Worm (Caenorhabditis elegans): ENCODE results near the gene unc-130.

Gene unc-130

DNA sequence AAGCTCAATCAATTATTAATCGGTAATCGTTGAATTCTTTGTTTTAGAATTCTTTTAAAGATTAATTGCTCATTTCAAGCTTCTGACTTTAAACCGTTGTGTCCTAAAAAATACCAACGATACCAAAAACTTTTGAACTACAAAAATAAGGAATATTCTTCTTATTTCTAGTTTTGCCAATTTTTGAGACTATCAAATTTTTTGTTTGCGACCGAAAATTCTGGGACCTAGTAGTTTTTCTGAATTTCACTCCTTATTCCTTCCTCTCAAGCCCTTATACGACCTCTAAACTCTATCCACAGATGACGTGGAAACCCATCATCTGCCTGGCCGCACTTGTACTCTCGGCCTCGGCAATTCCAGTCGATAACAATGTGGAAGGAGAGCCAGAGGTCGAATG, 12.9 kb upstream of the unc-130 start, which contains the start of gene cut-1:
Gene cut-1, plus strand, starts transcription at position 301 of the 400 bp plus-strand sequence.
- TF ChIP-seq W03F9.2 (tag; optimal IDR thresholded peaks at IDR 0.05) = no peak

DNA sequence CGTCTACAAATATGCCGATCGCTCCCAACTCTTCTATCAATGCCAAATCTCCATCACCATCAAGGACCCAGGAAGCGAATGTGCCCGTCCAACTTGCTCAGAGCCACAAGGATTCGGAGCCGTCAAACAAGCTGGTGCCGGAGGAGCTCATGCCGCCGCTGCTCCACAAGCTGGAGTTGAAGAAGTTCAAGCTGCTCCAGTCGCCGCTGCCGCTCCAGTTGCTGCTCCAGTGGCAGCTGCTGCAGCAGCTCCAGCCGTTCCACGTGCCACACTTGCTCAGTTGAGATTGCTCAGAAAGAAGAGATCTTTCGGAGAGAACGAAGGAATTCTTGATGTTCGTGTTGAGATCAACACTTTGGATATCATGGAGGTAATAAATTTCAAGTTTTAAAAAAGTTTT, 10.9 kb upstream of the unc-130 start:
- no peak for TF ChIP-seq W03F9.2 (tag; optimal IDR thresholded peaks at IDR 0.05)
- TF ChIP-seq dao-5 (tag; optimal IDR thresholded peaks at IDR 0.05) = no peak
- no peak for TF ChIP-seq him-1 (tag; optimal IDR thresholded peaks at IDR 0.05)

DNA sequence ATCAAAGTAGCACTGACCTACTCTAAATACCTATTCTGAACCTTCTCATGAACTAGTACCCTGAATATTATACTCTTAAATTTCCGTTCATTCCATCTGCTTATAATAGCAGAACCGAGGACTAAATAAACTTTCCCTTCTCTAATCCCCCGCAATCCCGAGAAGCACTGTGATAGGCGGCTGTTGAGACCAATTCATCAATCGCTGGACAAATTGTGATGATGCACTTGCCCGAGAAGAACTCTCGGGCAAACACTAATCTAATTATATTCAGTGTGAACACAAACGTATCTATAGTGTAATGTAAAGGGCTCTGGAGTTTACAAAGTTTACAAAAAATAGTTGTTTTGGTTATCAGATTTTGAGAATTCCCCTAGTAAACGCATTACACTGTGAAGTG, 6.9 kb upstream of the unc-130 start:
- TF ChIP-seq W03F9.2 (tag; optimal IDR thresholded peaks at IDR 0.05) (no peak), him-1 (tag; optimal IDR thresholded peaks at IDR 0.05) (no peak), dao-5 (tag; optimal IDR thresholded peaks at IDR 0.05) (no peak)

DNA sequence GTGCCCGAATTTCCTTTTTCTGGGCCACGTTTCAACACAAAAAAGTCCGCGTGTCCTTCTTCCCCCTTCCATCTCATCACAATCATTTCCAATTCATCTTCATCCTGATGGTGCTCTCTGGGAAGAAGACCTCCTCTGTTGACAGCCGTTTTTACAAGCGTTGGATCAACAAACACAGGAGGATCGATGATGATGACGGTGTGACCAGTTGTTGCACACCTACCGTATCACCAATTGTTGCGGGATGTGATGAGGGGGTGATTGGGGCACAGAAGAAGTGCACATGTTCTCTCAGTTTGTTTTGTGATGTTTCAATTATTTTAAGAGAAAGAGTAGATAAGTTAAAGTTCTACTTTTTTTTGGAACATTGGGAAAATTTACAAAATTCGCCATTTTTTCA, 6.3 kb upstream of the unc-130 start:
- TF ChIP-seq dao-5 (tag; optimal IDR thresholded peaks at IDR 0.05) (no peak), W03F9.2 (tag; optimal IDR thresholded peaks at IDR 0.05) (no peak)

DNA sequence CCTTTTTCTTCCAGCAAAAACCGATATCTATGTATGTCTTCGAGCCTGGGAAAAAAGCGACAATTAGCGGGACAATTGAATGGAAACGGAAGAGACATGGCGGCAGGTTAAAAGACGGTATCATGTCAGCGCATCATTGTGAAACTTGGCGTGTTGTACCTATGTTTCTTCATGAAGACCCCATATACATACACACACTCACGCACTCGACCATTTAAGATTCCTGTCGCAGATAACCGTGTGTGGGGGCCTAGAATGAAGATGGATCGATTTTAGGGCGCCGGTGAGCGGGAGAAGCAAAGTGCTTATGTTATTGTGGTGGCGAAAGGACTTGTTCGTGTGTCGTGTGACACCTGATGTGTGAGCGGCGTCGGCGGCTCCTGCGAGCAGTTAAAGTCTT, 4.9 kb upstream of the unc-130 start:
- TF ChIP-seq W03F9.2 (tag; optimal IDR thresholded peaks at IDR 0.05) (no peak), dao-5 (tag; optimal IDR thresholded peaks at IDR 0.05) (no peak), him-1 (tag; optimal IDR thresholded peaks at IDR 0.05) (no peak)

DNA sequence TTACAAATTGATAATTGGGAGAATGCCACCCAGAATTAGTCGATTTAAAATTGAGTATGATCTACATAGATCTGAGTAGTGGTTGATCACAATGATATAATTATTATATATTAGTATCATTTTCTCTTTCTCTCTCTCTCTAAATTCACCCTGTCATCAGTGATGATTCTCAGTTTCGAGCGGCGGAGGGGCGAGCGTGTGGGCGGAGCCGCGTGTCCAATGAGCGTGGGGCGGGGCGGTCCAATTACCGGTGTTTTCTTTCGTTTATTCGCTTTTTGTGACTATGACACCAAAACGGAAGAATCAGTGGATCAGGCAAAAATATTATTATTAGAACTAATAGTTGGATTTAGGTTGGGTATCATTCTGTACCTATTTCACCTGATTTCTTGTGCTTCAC, 1.8 kb upstream of the unc-130 start:
- TF ChIP-seq him-1 (tag; optimal IDR thresholded peaks at IDR 0.05) (no peak), dao-5 (tag; optimal IDR thresholded peaks at IDR 0.05) (no peak), W03F9.2 (tag; optimal IDR thresholded peaks at IDR 0.05) (no peak)

DNA sequence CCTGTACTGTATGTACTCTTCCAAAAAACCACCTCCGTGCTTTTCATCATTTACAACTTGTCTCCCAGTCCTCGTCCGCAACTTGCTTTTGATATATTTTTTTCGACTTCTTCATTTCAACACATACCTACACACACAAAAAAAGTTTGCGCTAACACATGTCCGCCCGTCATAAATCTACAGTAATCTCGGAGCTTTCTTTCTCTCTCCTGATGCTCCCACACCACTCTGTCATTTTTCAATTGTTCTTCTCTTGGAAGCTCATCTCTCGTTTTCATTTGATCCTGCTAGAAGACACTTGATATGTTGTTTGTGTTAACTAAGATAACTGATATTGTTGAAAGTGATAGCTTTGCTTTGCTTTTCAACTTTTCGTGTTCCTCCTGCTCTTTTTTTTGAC, 589 bp upstream of the unc-130 start:
- TF ChIP-seq dao-5 (tag; optimal IDR thresholded peaks at IDR 0.05) (no peak), him-1 (tag; optimal IDR thresholded peaks at IDR 0.05) (no peak), W03F9.2 (tag; optimal IDR thresholded peaks at IDR 0.05) (no peak)

DNA sequence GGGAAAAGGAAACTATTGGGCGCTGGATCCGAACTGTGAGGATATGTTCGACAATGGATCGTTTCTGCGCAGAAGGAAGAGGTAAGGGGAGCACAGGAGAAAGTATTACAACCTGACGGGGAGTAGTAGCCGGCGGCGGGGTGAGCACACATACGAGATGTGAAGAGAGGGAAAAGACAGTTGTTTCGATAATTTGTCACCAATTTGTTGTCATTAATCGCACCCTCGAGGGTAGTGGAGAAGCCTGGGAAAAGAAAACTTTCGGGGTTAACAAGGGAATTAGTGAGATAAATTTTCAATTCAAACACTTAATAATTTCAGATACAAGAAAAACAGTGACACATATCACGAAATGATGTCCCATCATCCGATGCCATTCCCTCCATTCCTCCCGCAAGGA, 1.2 kb downstream of the unc-130 start:
- TF ChIP-seq him-1 (tag; optimal IDR thresholded peaks at IDR 0.05) (no peak), W03F9.2 (tag; optimal IDR thresholded peaks at IDR 0.05) (no peak), dao-5 (tag; optimal IDR thresholded peaks at IDR 0.05) (no peak)

DNA sequence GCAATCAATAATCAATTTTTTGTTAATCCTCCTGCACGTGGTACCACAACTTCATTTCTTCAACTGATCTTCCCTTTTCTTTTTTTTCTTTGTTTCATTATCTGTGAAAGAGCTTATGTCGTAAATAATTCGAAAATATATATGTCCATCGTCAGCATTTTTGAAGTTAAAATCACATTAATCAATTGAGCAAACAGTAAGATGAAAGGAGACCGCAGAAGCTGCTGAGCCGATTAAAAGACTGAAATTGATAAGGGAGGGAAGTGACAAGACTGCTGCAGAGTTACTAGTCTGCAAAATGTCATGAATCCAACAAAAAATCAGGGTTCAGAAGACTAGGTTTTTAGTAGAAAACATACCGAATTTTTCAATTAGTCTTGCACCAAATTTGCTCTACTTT, 2.0 kb downstream of the unc-130 start:
- TF ChIP-seq him-1 (tag; optimal IDR thresholded peaks at IDR 0.05) (no peak), dao-5 (tag; optimal IDR thresholded peaks at IDR 0.05) (no peak), W03F9.2 (tag; optimal IDR thresholded peaks at IDR 0.05) (no peak)

DNA sequence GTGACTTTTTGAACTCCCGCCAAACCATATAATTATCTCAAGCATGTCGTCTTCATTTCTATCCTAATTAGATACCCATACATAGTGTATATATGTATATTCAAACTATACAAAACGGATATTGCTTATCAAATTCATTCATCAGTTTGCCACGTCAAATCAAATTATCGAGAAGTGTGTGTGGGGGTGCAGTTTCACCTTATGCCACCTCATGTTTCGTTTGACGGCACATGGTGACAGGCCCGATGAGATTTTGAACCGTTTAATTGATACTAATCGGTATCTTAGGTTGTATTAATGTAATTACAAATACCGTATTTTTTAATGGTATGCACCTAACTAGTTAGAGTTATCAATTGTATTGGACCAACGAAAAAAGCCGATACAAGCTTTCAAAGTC, 2.9 kb downstream of the unc-130 start:
- TF ChIP-seq dao-5 (tag; optimal IDR thresholded peaks at IDR 0.05) = no peak
- no peak for TF ChIP-seq him-1 (tag; optimal IDR thresholded peaks at IDR 0.05)
- TF ChIP-seq W03F9.2 (tag; optimal IDR thresholded peaks at IDR 0.05) = no peak

DNA sequence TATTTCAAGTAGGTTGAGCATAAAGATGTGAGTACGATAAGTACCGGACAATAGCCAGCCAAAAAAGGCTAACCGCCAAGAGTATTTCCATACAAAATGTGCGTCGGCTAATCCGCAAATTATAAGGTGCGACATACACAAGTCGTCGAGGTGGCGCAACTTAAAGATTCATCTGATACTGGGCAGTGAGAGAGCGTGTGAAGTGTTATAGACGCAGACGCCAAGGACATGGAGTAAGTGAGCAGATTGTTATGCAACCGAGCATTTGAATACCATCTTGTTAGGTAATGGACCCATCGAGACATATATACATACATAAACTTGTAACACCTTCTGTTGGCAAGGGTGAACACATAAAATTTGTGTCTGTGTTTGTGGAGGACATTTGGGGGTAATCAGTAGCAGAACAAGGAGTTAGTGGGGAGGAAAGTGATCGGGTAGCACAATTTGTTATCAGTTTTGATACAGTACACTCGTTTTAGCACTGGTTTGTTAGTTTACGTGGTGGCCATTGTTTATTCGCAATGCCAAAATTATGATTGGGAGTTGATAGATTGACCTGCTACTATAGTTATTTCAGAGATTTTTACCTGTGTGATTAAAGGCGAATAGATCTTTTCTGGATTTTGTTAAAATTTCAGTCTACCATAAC, 3.6 kb downstream of the unc-130 start:
- no peak for TF ChIP-seq him-1 (tag; optimal IDR thresholded peaks at IDR 0.05)
- TF ChIP-seq W03F9.2 (tag; optimal IDR thresholded peaks at IDR 0.05) = no peak
- TF ChIP-seq dao-5 (tag; optimal IDR thresholded peaks at IDR 0.05) = no peak

DNA sequence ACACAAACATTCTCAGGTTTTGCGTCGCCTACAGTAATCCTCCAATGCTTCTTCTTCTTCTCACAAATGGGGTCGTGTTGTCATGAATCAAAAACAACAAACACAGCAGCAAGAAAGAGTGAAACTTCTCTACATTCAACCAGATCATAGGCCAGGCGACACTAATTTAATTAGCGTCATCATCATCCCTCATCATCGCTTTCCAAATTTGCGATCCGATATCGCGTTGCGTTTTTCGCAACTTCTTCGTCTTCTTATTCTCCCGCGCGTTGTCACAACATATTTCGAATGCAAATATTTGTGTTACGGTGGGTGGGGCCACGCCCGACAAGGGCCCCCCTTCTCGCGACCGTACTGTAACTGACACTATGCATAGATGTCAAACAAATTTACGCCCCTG, 4.7 kb downstream of the unc-130 start:
- TF ChIP-seq W03F9.2 (tag; optimal IDR thresholded peaks at IDR 0.05) = no peak
- TF ChIP-seq him-1 (tag; optimal IDR thresholded peaks at IDR 0.05) = no peak
- TF ChIP-seq dao-5 (tag; optimal IDR thresholded peaks at IDR 0.05) = no peak

DNA sequence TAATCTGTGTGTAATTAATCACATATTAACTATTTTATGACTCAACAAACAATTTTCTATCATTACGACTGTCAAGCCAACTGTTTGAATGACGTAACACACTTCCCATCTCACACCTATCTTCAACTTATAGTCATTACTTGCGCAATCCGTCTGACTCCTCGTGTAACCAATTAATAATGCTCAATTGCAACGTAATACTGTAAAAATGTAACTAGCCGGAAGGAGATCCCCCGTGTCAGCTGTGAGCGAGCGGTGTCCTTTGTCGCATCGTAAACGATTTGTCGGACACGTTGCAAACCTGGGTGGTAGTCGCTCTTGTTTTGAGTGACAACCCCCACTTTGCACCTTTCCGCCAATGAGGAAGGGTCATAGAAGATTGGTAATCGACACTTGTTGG, 6.4 kb downstream of the unc-130 start:
- TF ChIP-seq W03F9.2 (tag; optimal IDR thresholded peaks at IDR 0.05) (no peak), him-1 (tag; optimal IDR thresholded peaks at IDR 0.05) (no peak), dao-5 (tag; optimal IDR thresholded peaks at IDR 0.05) (no peak)

DNA sequence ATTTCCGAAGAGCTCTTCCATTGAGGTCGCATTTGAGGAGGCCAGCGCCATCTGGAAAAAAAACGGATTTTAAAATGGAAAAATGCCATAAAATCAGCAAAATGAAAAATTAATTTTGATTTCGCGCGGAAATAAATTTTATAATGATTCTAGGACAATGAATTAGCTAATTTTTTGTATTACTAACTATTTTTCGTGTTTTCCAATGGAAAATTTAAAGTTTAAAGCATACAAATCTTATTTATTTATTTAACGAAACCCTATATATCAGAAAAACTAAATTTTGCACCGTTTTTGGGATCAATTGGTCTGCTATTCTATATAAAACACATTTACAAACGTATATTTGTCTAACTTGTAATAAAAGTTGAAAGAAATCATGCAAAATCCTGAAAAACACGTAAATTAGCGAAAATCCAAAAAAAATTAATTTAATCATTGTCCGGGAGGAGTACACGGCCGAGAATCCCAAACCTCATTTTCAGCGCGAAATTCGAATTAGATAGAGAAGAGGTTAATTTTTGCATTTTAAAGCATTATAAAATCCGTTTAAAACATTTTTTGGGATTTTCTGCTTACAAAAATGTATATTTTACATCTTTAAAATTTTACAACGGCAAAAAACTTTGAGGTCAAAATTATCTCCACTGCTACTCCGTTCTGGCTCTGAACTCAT, 8.5 kb downstream of the unc-130 start, which contains the start of gene C47G2.3:
Gene C47G2.3, minus strand, starts transcription at position 51 of the 676 bp plus-strand sequence.
- TF ChIP-seq him-1 (tag; optimal IDR thresholded peaks at IDR 0.05) (peak; percentile 5), W03F9.2 (tag; optimal IDR thresholded peaks at IDR 0.05) (peak; percentile 71), dao-5 (tag; optimal IDR thresholded peaks at IDR 0.05) (no peak)

DNA sequence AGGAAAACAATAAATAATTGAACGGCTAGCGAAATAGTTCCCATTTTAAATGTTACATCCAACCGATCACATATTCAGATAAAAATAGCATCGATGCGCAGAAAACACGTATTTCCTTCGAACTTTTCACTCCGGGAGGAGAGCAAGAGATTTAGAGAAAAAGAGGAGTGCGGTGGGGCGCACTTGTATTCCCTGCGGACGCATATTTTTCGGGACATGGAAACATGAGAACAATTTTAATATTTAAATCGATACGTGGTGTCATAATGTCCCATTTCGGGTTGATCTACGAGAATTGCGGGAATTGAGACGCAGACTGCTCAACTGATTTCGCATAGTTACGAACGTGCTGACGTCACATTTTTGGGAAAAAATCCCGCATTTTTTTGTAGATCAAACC, 11.7 kb downstream of the unc-130 start, which contains the start of gene C47G2.4:
Gene C47G2.4, minus strand, starts transcription at position 174 of the 400 bp plus-strand sequence.
- no peak for TF ChIP-seq him-1 (tag; optimal IDR thresholded peaks at IDR 0.05)
- TF ChIP-seq dao-5 (tag; optimal IDR thresholded peaks at IDR 0.05) = no peak
- peak; percentile 69 for TF ChIP-seq W03F9.2 (tag; optimal IDR thresholded peaks at IDR 0.05)
